Worm (Caenorhabditis elegans) whole organism, L4/young adult: ENCODE data around the gene C29F5.8.

Experiments used
- W03F9.2 ChIP-seq: fragments of 150-350 bp; optimal IDR thresholded peaks from 2 replicates; lab custom pipeline; 2014; ENCODE audit warnings: missing biosample characterization, missing genetic modification characterization
- dao-5 ChIP-seq: sonication (generic microtip); optimal IDR thresholded peaks from 2 replicates; lab custom pipeline; 2016; ENCODE audit warnings: missing genotype, missing genetic modification characterization, moderate library complexity, missing compliant biosample characterization
- him-1 ChIP-seq: sonication (generic microtip); optimal IDR thresholded peaks from 2 replicates; lab custom pipeline; 2016; ENCODE audit warnings: missing genotype, missing genetic modification reagents, missing genetic modification characterization, missing compliant biosample characterization

DNA sequence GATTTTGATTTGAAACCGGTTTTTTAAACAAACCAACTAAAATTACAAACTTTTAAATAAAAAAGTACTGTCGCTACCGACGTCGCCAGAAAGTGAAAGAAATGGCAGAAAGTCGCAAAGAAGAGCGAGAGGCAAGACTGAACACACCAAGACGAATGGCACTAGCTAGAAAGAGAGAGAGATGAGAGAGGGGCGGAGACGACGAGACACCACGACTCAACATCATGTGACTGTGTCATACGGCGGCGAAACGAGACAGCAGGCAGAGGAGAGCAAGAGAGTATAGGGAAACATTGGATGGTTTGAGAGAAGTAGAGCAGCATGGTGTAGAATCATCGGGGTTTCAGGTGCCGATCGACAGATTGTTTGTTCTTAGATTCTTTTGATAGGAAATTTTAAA, 42.1 kb downstream of the C29F5.8 start:
- TF ChIP-seq W03F9.2 (tag; lab: Kevin White, UChicago) (peak; percentile 66), him-1 (tag; lab: Kevin White, UChicago) (peak; percentile 18), dao-5 (tag; lab: Kevin White, UChicago) (peak; percentile 78)
